Worm (Caenorhabditis elegans) whole organism, mixed stage, embryonic: Measurements from ENCODE around the gene srh-193.
"Not testable (repeated sequence)": the region's sequence is repeated elsewhere in the genome, so short reads cannot be mapped to it uniquely, and the experiment has no call there.

ENCODE experiments used
- hlh-1 ChIP-seq: fragments of 150-350 bp; optimal IDR thresholded peaks from 2 replicates; lab custom pipeline; 2014; ENCODE audit warnings: missing biosample characterization, missing genetic modification reagents, missing genetic modification characterization
- lin-13 ChIP-seq: fragments of 150-350 bp; optimal IDR thresholded peaks from 2 replicates; lab custom pipeline; 2014; ENCODE audit warnings: missing biosample characterization, missing genetic modification characterization
- sptf-1 ChIP-seq: sonication (generic microtip); optimal IDR thresholded peaks from 2 replicates; lab custom pipeline; 2017; ENCODE audit warnings: mild to moderate bottlenecking, missing genetic modification characterization, moderate library complexity, missing compliant biosample characterization

ce11 chrV:4268213-4268612 lies 21.8 kb downstream of the srh-193 start, which contains the start of gene srt-36:
- not testable (repeated sequence) for TF ChIP-seq lin-13; hlh-1 (tag; lab: Kevin White, UChicago); sptf-1 (tag; lab: Kevin White, UChicago)
